Fruit fly (Drosophila melanogaster): Measurements from ENCODE around the gene Set.

The Set gene

dm6 chr3R:15290642-15291118 lies 27.3 kb downstream of the Set start, which contains the start of gene CG45218 (continued):
- no peak for TF ChIP-seq Atf3 (GFP tag; optimal IDR thresholded peaks at IDR 0.05)
- TF ChIP-seq CG3281 (GFP tag; optimal IDR thresholded peaks at IDR 0.05), result peak; percentile 4
- peak; percentile 47 for TF ChIP-seq Med (GFP tag)
- TF ChIP-seq HmgZ (tag; optimal IDR thresholded peaks at IDR 0.05), result peak; percentile 50
- peak; percentile 2 for TF ChIP-seq pzg (GFP tag; optimal IDR thresholded peaks at IDR 0.05)
- TF ChIP-seq cwo (GFP tag; optimal IDR thresholded peaks at IDR 0.05), result no peak
- TF ChIP-seq MTF-1 (GFP tag; optimal IDR thresholded peaks at IDR 0.05; ENCODE audit: borderline replicate concordance), result peak; percentile 44
- no peak for TF ChIP-seq Usf (GFP tag; optimal IDR thresholded peaks at IDR 0.05)
- TF ChIP-seq dan (GFP tag; IDR thresholded peaks at IDR 0.05), result no peak
- TF ChIP-seq Hr39 (optimal IDR thresholded peaks at IDR 0.05), result no peak
- no peak for TF ChIP-seq shn (GFP tag; optimal IDR thresholded peaks at IDR 0.05)
- TF ChIP-seq cg (GFP tag; optimal IDR thresholded peaks at IDR 0.05), result peak; percentile 95
- TF ChIP-seq CG12769 (tag; optimal IDR thresholded peaks at IDR 0.05), result peak; percentile 51
- peak in 1 of 2 experiments; percentile 24 for TF ChIP-seq insv (GFP tag; optimal IDR thresholded peaks at IDR 0.05)
- no peak for TF ChIP-seq CG8290 (GFP tag; optimal IDR thresholded peaks at IDR 0.05)
- TF ChIP-seq CG8290 (tag; optimal IDR thresholded peaks at IDR 0.05), result peak in 1 of 2 experiments; percentile 35

dm6 chr3R:15291551-15292223 lies 28.3 kb downstream of the Set start:
- no peak for TF ChIP-seq fru (optimal IDR thresholded peaks at IDR 0.05)
- no peak for TF ChIP-seq sc (optimal IDR thresholded peaks at IDR 0.05)
- TF ChIP-seq sc (GFP tag; optimal IDR thresholded peaks at IDR 0.05), result no peak
- no peak for TF ChIP-seq CG6654 (GFP tag; optimal IDR thresholded peaks at IDR 0.05)
- peak in 1 of 2 experiments; percentile 54 for TF ChIP-seq Pdp1 (GFP tag; optimal IDR thresholded peaks at IDR 0.05)
- TF ChIP-seq CG17568 (GFP tag; optimal IDR thresholded peaks at IDR 0.05), result peak; percentile 27
- peak; percentile 2 for TF ChIP-seq Fer1 (GFP tag; optimal IDR thresholded peaks at IDR 0.05)
- TF ChIP-seq Doc2 (GFP tag; IDR thresholded peaks at IDR 0.05), result no peak
- TF ChIP-seq salm (tag; optimal IDR thresholded peaks at IDR 0.05), result peak; percentile 10
- TF ChIP-seq CG18599 (GFP tag; optimal IDR thresholded peaks at IDR 0.05), result peak; percentile 44
- TF ChIP-seq chif (GFP tag; optimal IDR thresholded peaks at IDR 0.05), result no peak
- peak; percentile 99 for TF ChIP-seq CG6254 (GFP tag; optimal IDR thresholded peaks at IDR 0.05)
- peak; percentile 7 for TF ChIP-seq CG8478 (optimal IDR thresholded peaks at IDR 0.05)
- TF ChIP-seq cg (GFP tag; optimal IDR thresholded peaks at IDR 0.05), result peak; percentile 61
- no peak for TF ChIP-seq run (tag; optimal IDR thresholded peaks at IDR 0.05)
- no peak for TF ChIP-seq corto (GFP tag; optimal IDR thresholded peaks at IDR 0.05)
- peak; percentile 33 for TF ChIP-seq sug (tag; optimal IDR thresholded peaks at IDR 0.05)
- TF ChIP-seq Hmr (GFP tag; optimal IDR thresholded peaks at IDR 0.05), result peak; percentile 23
- TF ChIP-seq yki (optimal IDR thresholded peaks at IDR 0.05), result peak; percentile 71
- TF ChIP-seq CG13296 (GFP tag; optimal IDR thresholded peaks at IDR 0.05), result peak; percentile 28
- peak; percentile 52 for TF ChIP-seq nom (GFP tag; optimal IDR thresholded peaks at IDR 0.05)
- TF ChIP-seq lbe (GFP tag; optimal IDR thresholded peaks at IDR 0.05), result peak; percentile 54
- peak; percentile 89 for TF ChIP-seq CG1832 (GFP tag; optimal IDR thresholded peaks at IDR 0.05)
- TF ChIP-seq CG3163 (GFP tag; optimal IDR thresholded peaks at IDR 0.05), result peak; percentile 93
- no peak for TF ChIP-seq GATAe (GFP tag; conservative IDR thresholded peaks at IDR 0.05)
- TF ChIP-seq pros (GFP tag; optimal IDR thresholded peaks at IDR 0.05), result peak; percentile 91
- peak in 1 of 2 experiments; percentile 31 for TF ChIP-seq bsh (GFP tag; optimal IDR thresholded peaks at IDR 0.05)
- no peak for TF ChIP-seq Ada2b (GFP tag; IDR thresholded peaks at IDR 0.05)
- peak; percentile 12 for TF ChIP-seq Med (GFP tag)
- TF ChIP-seq Elba2 (GFP tag; optimal IDR thresholded peaks at IDR 0.05), result peak; percentile 37
- TF ChIP-seq mirr (GFP tag; optimal IDR thresholded peaks at IDR 0.05), result peak; percentile 16
- peak; percentile 98 to 99 for TF ChIP-seq Trl (optimal IDR thresholded peaks at IDR 0.05)
- peak; percentile 42 for TF ChIP-seq Trl (GFP tag; optimal IDR thresholded peaks at IDR 0.05)
- peak; percentile 20 for TF ChIP-seq Kr (GFP tag; optimal IDR thresholded peaks at IDR 0.05)
- TF ChIP-seq kni (GFP tag; optimal IDR thresholded peaks at IDR 0.05), result peak; percentile 47
- peak; percentile 49 for TF ChIP-seq CG15479 (GFP tag; optimal IDR thresholded peaks at IDR 0.05)

Measured in whole organism, embryonic.